Fruit fly (Drosophila melanogaster): ENCODE measurements around the gene CG7382.

Gene CG7382

DNA sequence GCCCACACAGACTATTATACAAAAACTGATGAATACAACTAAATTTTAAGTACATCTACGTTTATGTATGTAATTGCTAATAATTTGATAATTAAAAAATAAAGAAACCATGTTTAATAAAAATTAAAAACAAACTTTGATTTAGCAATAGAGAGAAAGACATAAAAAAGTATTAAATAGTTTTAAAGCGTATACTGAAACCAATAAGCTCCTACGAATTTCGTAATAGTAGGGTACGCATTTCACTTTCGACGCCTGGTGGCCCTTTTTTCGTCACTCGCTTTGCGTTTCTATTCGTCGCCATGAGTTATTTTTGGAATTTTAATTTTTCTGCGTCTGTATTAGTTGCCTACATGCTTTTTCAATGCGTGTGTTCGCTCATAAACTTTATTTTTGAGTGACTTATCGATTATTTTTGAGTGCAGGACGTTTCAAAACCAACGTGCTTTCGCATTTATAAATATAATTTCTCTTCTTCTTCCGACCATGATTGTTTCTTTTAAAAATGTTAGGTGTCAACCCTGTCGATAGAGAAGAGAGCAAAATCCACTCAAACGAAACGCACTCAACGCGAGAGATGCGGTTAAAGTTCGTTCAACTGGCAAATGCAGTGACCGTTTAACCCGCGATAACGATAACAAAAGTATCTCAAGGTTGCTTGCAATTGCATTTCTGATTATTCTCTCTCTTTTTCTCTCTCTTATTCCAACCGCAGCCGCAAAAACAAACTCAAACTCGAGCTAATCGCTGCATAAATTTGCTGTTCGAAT is 27.0 kb upstream of the CG7382 start, which contains the start of gene Oscillin (continued):
- TF ChIP-seq CG31627 (GFP tag; optimal IDR thresholded peaks at IDR 0.05) = peak; percentile 68
- TF ChIP-seq eg (GFP tag; IDR thresholded peaks at IDR 0.05) = peak; percentile 86
- TF ChIP-seq cyc (GFP tag; optimal IDR thresholded peaks at IDR 0.05) = peak; percentile 65
- TF ChIP-seq Eip93F (GFP tag; optimal IDR thresholded peaks at IDR 0.05) = no peak
- TF ChIP-seq svp (GFP tag) = peak; percentile 96
- peak; percentile 56 for TF ChIP-seq CG7368 (GFP tag; optimal IDR thresholded peaks at IDR 0.05)
- TF ChIP-seq CG11762 (GFP tag; optimal IDR thresholded peaks at IDR 0.05; ENCODE audit: insufficient read depth) = peak; percentile 66
- TF ChIP-seq Hr39 (GFP tag; optimal IDR thresholded peaks at IDR 0.05) = peak; percentile 27
- no peak for TF ChIP-seq CG1621 (tag; optimal IDR thresholded peaks at IDR 0.05)
- TF ChIP-seq CG34406 (GFP tag; optimal IDR thresholded peaks at IDR 0.05) = peak; percentile 65
- no peak for TF ChIP-seq Lpt (GFP tag; optimal IDR thresholded peaks at IDR 0.05)
- no peak for TF ChIP-seq Hr38 (GFP tag; optimal IDR thresholded peaks at IDR 0.05)
- TF ChIP-seq CG6808 (GFP tag; optimal IDR thresholded peaks at IDR 0.05) = peak; percentile 77
- peak; percentile 81 for TF ChIP-seq Ets96B (tag; optimal IDR thresholded peaks at IDR 0.05)
- TF ChIP-seq CG6792 (GFP tag; optimal IDR thresholded peaks at IDR 0.05) = peak; percentile 68
- no peak for TF ChIP-seq fkh (GFP tag; optimal IDR thresholded peaks at IDR 0.05)
- peak; percentile 52 for TF ChIP-seq CG11902 (GFP tag; optimal IDR thresholded peaks at IDR 0.05)
- TF ChIP-seq Gug (GFP tag; IDR thresholded peaks at IDR 0.05) = peak; percentile 63
- no peak for TF ChIP-seq Ets21C (GFP tag; optimal IDR thresholded peaks at IDR 0.05)
- peak; percentile 65 for TF ChIP-seq Smox (GFP tag; optimal IDR thresholded peaks at IDR 0.05)
- TF ChIP-seq CG11294 (GFP tag; IDR thresholded peaks at IDR 0.05) = peak; percentile 30
- TF ChIP-seq CG4318 (GFP tag; optimal IDR thresholded peaks at IDR 0.05) = no peak
- TF ChIP-seq Met (GFP tag; optimal IDR thresholded peaks at IDR 0.05) = peak; percentile 53
- peak; percentile 57; the same call in 1 of the 3 replicates for TF ChIP-seq CG8119 (GFP tag; IDR thresholded peaks at IDR 0.05)
- peak; percentile 76 for TF ChIP-seq CG3919 (GFP tag; optimal IDR thresholded peaks at IDR 0.05)
- TF ChIP-seq achi (GFP tag; optimal IDR thresholded peaks at IDR 0.05) = peak; percentile 78
- TF ChIP-seq Sox14 (GFP tag; optimal IDR thresholded peaks at IDR 0.05) = peak; percentile 38
- peak; percentile 78 for TF ChIP-seq CG32006 (GFP tag; optimal IDR thresholded peaks at IDR 0.05)
- peak; percentile 96 for TF ChIP-seq Eip78C (GFP tag)
- TF ChIP-seq CG8632 (GFP tag; optimal IDR thresholded peaks at IDR 0.05) = peak; percentile 70
- TF ChIP-seq dsx (GFP tag; optimal IDR thresholded peaks at IDR 0.05; ENCODE audit: poor library complexity, severe bottlenecking) = peak; percentile 71
- TF ChIP-seq pdm3 (GFP tag; optimal IDR thresholded peaks at IDR 0.05) = peak; percentile 39
- peak; percentile 70 for TF ChIP-seq spab (GFP tag; optimal IDR thresholded peaks at IDR 0.05)
- TF ChIP-seq CG10631 (GFP tag; optimal IDR thresholded peaks at IDR 0.05) = peak; percentile 58
- peak; percentile 39 for TF ChIP-seq vri (GFP tag; optimal IDR thresholded peaks at IDR 0.05)

DNA sequence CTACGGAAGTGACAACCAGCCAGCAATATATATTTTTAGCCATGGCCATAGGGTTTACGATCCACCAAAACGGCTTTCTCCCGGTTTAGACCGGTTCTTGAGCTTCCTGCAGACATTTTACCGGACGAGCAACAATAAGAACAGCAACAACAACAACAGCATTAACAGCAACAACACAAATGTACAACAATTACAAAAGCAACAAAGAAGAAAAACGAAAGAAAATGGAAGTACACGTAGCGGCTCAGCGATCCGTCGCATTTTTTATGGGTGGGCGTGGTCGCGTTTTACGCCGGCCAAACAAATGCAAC is 26.5 kb upstream of the CG7382 start:
- no peak for TF ChIP-seq Blimp-1 (GFP tag; optimal IDR thresholded peaks at IDR 0.05)
- TF ChIP-seq Ets96B (tag; optimal IDR thresholded peaks at IDR 0.05) = no peak
- TF ChIP-seq fd59A (GFP tag; optimal IDR thresholded peaks at IDR 0.05) = peak; percentile 4
- TF ChIP-seq Eip78C (GFP tag) = no peak
- peak; percentile 45 for TF ChIP-seq Lpt (GFP tag; optimal IDR thresholded peaks at IDR 0.05)
- peak; percentile 61 for TF ChIP-seq CG1621 (tag; optimal IDR thresholded peaks at IDR 0.05)
- no peak for TF ChIP-seq CG10631 (GFP tag; optimal IDR thresholded peaks at IDR 0.05)
- peak; percentile 15 for TF ChIP-seq CG9139 (GFP tag; optimal IDR thresholded peaks at IDR 0.05)

DNA sequence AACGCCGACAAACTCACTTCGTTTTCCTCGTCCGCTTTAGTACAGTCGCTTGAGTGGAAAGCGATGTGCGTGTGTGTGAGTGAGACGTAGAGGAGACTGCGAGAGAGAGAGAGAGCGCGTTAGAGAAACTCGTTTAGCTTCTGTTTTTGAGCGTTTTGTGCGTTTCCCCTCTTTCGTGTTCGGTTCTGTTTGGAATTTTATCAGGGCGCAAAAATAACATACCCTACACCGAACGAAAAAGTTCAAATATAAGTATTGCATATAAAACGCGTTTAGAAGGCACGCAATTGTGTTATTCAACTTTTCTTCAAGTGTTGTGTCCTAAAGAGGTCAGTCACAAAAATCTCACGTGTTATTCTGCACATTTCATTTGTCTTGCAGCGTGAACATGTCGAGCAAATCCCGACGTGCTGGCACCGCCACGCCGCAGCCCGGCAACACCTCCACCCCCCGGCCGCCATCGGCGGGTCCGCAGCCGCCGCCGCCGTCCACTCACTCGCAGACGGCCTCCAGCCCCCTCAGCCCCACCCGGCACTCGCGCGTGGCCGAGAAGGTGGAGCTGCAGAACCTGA is 23.3 kb upstream of the CG7382 start:
- TF ChIP-seq Sox15 (GFP tag; optimal IDR thresholded peaks at IDR 0.05) = no peak
- TF ChIP-seq Hr4 (GFP tag; optimal IDR thresholded peaks at IDR 0.05) = no peak
- TF ChIP-seq salr (GFP tag; optimal IDR thresholded peaks at IDR 0.05) = no peak
- no peak for TF ChIP-seq CG11902 (GFP tag; optimal IDR thresholded peaks at IDR 0.05)
- TF ChIP-seq topi (GFP tag; optimal IDR thresholded peaks at IDR 0.05) = peak; percentile 3
- peak; percentile 42 for TF ChIP-seq Lpt (GFP tag; optimal IDR thresholded peaks at IDR 0.05)
- TF ChIP-seq CG8632 (GFP tag; optimal IDR thresholded peaks at IDR 0.05) = no peak
- peak; percentile 54 for TF ChIP-seq svp (GFP tag)
- TF ChIP-seq CG10631 (GFP tag; optimal IDR thresholded peaks at IDR 0.05) = no peak
- no peak for TF ChIP-seq CG4318 (GFP tag; optimal IDR thresholded peaks at IDR 0.05)
- TF ChIP-seq Sox102F (GFP tag; optimal IDR thresholded peaks at IDR 0.05) = no peak
- TF ChIP-seq Eip78C (GFP tag) = peak; percentile 73
- TF ChIP-seq CG8319 (GFP tag; optimal IDR thresholded peaks at IDR 0.05) = no peak
- TF ChIP-seq CG6808 (GFP tag; optimal IDR thresholded peaks at IDR 0.05) = no peak
- TF ChIP-seq vri (GFP tag; optimal IDR thresholded peaks at IDR 0.05) = no peak
- TF ChIP-seq Hr38 (GFP tag; optimal IDR thresholded peaks at IDR 0.05) = no peak
- TF ChIP-seq CG11294 (GFP tag; IDR thresholded peaks at IDR 0.05) = 0 out of 2 replicates have a peak, but pooled peaks have one; percentile 20
- no peak for TF ChIP-seq achi (GFP tag; optimal IDR thresholded peaks at IDR 0.05)
- no peak for TF ChIP-seq Met (GFP tag; optimal IDR thresholded peaks at IDR 0.05)
- TF ChIP-seq Hr39 (GFP tag; optimal IDR thresholded peaks at IDR 0.05) = peak; percentile 32
- TF ChIP-seq fkh (GFP tag; optimal IDR thresholded peaks at IDR 0.05) = no peak
- peak; percentile 13 for TF ChIP-seq CG31627 (GFP tag; optimal IDR thresholded peaks at IDR 0.05)
- no peak for TF ChIP-seq Blimp-1 (GFP tag; optimal IDR thresholded peaks at IDR 0.05)
- TF ChIP-seq CG32006 (GFP tag; optimal IDR thresholded peaks at IDR 0.05) = no peak
